Worm (Caenorhabditis elegans): ENCODE data around the gene srh-220.

srh-220 gene

DNA sequence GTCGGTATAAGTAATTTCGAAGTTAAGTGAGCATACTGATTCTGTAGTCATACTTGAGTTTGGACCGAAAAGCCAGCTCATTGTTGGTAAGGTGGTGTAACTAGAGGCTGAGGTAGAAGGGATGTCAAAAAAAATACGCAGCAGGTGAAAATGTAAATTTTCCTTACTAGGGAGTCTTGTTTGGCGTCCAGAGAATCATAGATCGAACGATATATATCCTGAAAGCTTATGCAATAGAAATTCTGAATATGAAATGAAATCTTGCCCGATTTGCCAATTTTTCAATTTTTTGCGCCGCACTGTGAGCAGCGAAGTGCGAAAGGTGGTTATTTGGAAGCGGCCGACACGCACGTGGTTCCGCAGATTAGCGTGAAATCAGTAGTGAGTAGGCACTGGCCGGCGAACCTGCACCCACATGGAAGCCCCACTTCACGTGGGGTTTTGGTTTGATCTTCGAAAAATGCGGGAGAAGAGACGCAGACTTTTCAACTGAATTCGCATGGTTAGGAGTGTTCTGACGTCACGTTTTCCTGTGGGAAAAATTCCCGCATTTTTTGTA, at the start of gene srh-220:
Gene srh-220, minus strand, starts transcription at position 51 of the 559 bp plus-strand sequence.
- no peak for TF ChIP-seq ztf-29 (GFP tag; IDR thresholded peaks at IDR 0.05)
- no peak for TF ChIP-seq tab-1 (GFP tag; IDR thresholded peaks at IDR 0.05)
- no peak for TF ChIP-seq med-1 (GFP tag; optimal IDR thresholded peaks at IDR 0.05; ENCODE audit: insufficient read depth)
- TF ChIP-seq flt-1 (GFP tag; IDR thresholded peaks at IDR 0.05): no peak

ce11 chrIV:4027106-4027888, 49.5 kb upstream of the srh-220 start:
- TF ChIP-seq ztf-29 (GFP tag; IDR thresholded peaks at IDR 0.05) (no peak), flt-1 (GFP tag; IDR thresholded peaks at IDR 0.05) (no peak), ref-1 (GFP tag; conservative IDR thresholded peaks at IDR 0.05) (no peak), med-1 (GFP tag; optimal IDR thresholded peaks at IDR 0.05; ENCODE audit: insufficient read depth) (no peak), T22C8.4 (GFP tag; IDR thresholded peaks at IDR 0.05) (no peak), tab-1 (GFP tag; IDR thresholded peaks at IDR 0.05) (no peak), klf-2 (GFP tag; conservative IDR thresholded peaks at IDR 0.05) (no peak)

DNA sequence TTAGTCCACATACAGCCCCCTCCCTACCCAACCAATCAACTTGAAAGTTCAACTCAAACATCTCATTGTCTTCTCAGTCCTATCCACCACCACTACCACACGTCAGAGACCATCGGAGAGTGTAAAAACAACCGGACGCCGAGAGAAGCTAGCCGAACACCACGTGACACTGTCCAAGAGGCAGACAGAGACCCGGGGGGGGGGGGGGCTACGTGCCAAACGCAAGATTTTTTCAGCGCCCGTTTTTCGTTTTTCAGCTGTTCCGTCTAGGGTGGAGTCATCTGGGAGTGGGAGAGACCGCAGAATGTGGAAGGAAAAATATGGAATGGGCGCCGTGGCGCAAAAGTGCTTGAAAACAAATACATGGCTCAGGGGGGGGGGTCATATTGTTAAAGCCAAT, 48.1 kb upstream of the srh-220 start:
- TF ChIP-seq klf-2 (GFP tag; conservative IDR thresholded peaks at IDR 0.05) (no peak), cog-1 (tag; optimal IDR thresholded peaks at IDR 0.05) (no peak), tab-1 (GFP tag; IDR thresholded peaks at IDR 0.05) (no peak), ztf-23 (GFP tag; IDR thresholded peaks at IDR 0.05) (no peak), flt-1 (GFP tag; IDR thresholded peaks at IDR 0.05) (no peak), T22C8.4 (GFP tag; IDR thresholded peaks at IDR 0.05) (no peak), ztf-29 (GFP tag; IDR thresholded peaks at IDR 0.05) (no peak), ref-1 (GFP tag; conservative IDR thresholded peaks at IDR 0.05) (no peak), med-1 (GFP tag; optimal IDR thresholded peaks at IDR 0.05; ENCODE audit: insufficient read depth) (no peak)

DNA sequence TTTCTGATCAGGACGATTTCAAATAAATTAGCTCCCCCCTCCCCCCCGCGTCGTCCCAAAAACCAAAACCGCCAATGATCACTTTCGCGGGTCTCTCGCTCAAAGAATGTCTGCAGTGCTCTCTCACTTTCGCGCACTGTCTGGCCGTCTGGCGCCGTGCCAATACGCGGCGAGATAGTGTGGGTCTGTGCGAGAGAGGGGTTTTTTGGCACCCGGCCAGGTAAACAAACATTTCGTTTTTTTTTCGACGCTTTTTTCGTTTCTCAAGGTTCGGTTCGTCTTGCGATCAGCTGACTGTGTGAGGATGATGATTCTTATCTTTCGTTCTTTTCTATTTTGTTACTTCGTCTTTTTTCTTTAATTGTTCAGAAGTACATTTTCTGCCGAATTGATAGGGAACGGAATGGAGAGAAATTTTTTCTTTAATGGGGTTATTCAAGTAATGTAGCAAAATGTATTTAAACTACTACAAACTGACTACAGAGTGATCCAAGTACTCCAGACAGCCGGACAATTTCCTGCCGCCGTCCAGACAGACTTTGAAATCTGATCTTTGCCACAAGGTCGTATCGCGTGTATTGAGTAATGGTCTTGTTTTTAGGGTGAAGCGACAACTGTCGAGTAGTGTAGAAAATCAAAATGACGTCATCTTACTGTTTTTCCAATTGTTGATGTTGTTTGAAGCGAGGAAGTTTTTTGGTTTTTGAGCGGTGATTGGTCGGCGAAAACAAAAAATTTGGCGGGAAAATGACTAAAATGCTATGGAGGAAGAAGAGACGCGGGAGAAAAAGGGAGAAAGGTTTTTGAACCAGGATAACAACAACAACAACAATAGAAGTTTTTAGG, 46.6 kb upstream of the srh-220 start:
- TF ChIP-seq med-1 (GFP tag; optimal IDR thresholded peaks at IDR 0.05; ENCODE audit: insufficient read depth) (no peak), ztf-29 (GFP tag; IDR thresholded peaks at IDR 0.05) (no peak), cog-1 (tag; optimal IDR thresholded peaks at IDR 0.05) (no peak), klf-2 (GFP tag; conservative IDR thresholded peaks at IDR 0.05) (no peak), tab-1 (GFP tag; IDR thresholded peaks at IDR 0.05) (no peak), flt-1 (GFP tag; IDR thresholded peaks at IDR 0.05) (no peak)

- TF ChIP-seq ztf-29 (GFP tag; IDR thresholded peaks at IDR 0.05) (no peak), ztf-23 (GFP tag; IDR thresholded peaks at IDR 0.05) (no peak), ref-1 (GFP tag; conservative IDR thresholded peaks at IDR 0.05) (no peak), T22C8.4 (GFP tag; IDR thresholded peaks at IDR 0.05) (no peak)
Observed at ce11 chrIV:4021847-4022780, 44.3 kb upstream of the srh-220 start.

- no peak for TF ChIP-seq T22C8.4 (GFP tag; IDR thresholded peaks at IDR 0.05)
- peak; percentile 52; the same call in 1 of the 2 replicates for TF ChIP-seq flt-1 (GFP tag; IDR thresholded peaks at IDR 0.05)
- no peak for TF ChIP-seq tab-1 (GFP tag; IDR thresholded peaks at IDR 0.05)
- TF ChIP-seq klf-2 (GFP tag; conservative IDR thresholded peaks at IDR 0.05): no peak
- no peak for TF ChIP-seq ref-1 (GFP tag; conservative IDR thresholded peaks at IDR 0.05)
- TF ChIP-seq cog-1 (tag; optimal IDR thresholded peaks at IDR 0.05): no peak
- TF ChIP-seq ztf-29 (GFP tag; IDR thresholded peaks at IDR 0.05): no peak
Observed at ce11 chrIV:4019836-4020235, 42.0 kb upstream of the srh-220 start.

DNA sequence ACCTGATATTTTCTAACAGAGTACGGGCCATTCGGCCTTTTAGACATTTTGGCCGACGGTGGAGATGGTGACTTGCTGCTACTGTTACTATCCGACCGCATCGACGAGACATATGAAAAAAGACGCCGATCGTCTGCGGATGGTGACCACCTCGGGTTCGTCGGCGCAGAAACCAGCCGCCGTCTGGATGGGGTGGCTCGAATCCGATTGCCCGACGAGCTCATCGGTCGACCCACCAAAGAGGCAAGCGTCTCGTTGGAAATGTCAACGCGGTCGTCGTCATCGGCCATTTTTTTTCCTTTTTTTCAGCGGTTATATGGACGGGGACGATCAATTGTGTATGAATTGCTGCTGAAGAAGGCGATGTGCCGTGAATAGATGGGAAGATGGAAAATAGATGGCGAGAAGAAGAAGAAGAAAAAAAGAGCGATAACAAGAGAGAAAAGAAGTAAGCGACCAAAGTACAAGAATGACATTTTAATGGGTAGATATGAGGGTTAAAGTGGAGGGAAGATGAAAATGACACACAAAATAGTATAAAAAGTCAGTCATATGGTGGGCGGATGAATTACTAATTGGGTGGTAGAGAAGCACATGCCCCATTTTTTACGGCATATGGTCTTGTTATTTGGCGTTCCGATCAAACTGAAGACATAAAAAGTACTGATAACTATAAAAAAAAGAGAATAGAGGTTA, 41.0 kb upstream of the srh-220 start:
- TF ChIP-seq tab-1 (GFP tag; IDR thresholded peaks at IDR 0.05) (no peak), ztf-29 (GFP tag; IDR thresholded peaks at IDR 0.05) (no peak), klf-2 (GFP tag; conservative IDR thresholded peaks at IDR 0.05) (no peak), T22C8.4 (GFP tag; IDR thresholded peaks at IDR 0.05) (no peak), ref-1 (GFP tag; conservative IDR thresholded peaks at IDR 0.05) (no peak)

DNA sequence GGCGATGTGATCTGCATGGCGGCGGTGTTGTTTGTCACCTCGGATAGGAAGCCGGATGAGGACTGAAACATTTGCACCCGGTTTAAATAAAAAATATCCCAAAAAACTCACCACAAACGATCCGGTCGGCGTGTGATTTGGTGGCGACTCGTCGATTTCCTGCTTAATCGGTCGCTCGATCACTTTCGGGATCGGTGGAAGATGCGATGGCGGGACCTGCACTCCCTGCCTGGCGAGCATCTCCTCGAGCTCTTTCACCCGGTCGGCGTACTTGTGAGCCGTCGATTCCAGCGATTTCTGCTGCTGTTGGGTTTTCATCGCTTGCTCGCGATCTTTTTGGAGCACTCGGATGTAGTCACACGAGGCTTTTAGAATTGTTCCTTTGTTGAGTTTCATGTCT, 38.9 kb upstream of the srh-220 start:
- TF ChIP-seq ref-1 (GFP tag; conservative IDR thresholded peaks at IDR 0.05) (no peak), klf-2 (GFP tag; conservative IDR thresholded peaks at IDR 0.05) (no peak), ztf-29 (GFP tag; IDR thresholded peaks at IDR 0.05) (no peak), ztf-23 (GFP tag; IDR thresholded peaks at IDR 0.05) (no peak), tab-1 (GFP tag; IDR thresholded peaks at IDR 0.05) (no peak), cog-1 (tag; optimal IDR thresholded peaks at IDR 0.05) (no peak), med-1 (GFP tag; optimal IDR thresholded peaks at IDR 0.05; ENCODE audit: insufficient read depth) (no peak), flt-1 (GFP tag; IDR thresholded peaks at IDR 0.05) (no peak), T22C8.4 (GFP tag; IDR thresholded peaks at IDR 0.05) (no peak)
